Fruit fly (Drosophila melanogaster) whole organism, embryonic: ENCODE results near the gene alpha-Est3.

ENCODE experiments used
- Abd-B ChIP-seq: fragments of 200-800 bp; sonication (Bioruptor generic); optimal IDR thresholded peaks from 2 replicates; lab custom pipeline; 2018; ENCODE audit warnings: missing biosample characterization, mild to moderate bottlenecking, missing genetic modification characterization, moderate library complexity
- Atf6 ChIP-seq: fragments of 200-800 bp; sonication (Bioruptor generic); IDR thresholded peaks from 2 replicates; pipeline ENCODE4 v1.3.6; 2022; ENCODE audit warnings: missing biosample characterization, missing genetic modification characterization
- CG10366 ChIP-seq: fragments of 200-800 bp; sonication (Bioruptor generic); IDR thresholded peaks from 2 replicates; pipeline ENCODE4 v1.3.6; 2022; ENCODE audit warnings: missing biosample characterization, missing genetic modification characterization
- CG10462 ChIP-seq: fragments of 200-800 bp; sonication (Bioruptor generic); optimal IDR thresholded peaks from 2 replicates; lab custom pipeline; 2016; ENCODE audit warnings: missing biosample characterization, missing genetic modification characterization
- CG11085 ChIP-seq: fragments of 200-800 bp; sonication (Bioruptor generic); IDR thresholded peaks from 2 replicates; pipeline ENCODE4 v1.3.6; 2022; ENCODE audit warnings: missing biosample characterization, missing genetic modification characterization
- CG11695 ChIP-seq: fragments of 200-800 bp; sonication (Bioruptor generic); IDR thresholded peaks from 3 replicates; pipeline ENCODE4 v1.3.6; 2022; ENCODE audit warnings: missing biosample characterization, missing genetic modification characterization
- CG12219 ChIP-seq: fragments of 200-800 bp; sonication (Bioruptor generic); optimal IDR thresholded peaks from 3 replicates; lab custom pipeline; 2018; ENCODE audit warnings: missing biosample characterization, mild to moderate bottlenecking, missing genetic modification characterization
- CG12391 ChIP-seq: fragments of 200-800 bp; sonication (Bioruptor generic); optimal IDR thresholded peaks from 3 replicates; lab custom pipeline; 2018; ENCODE audit warnings: missing biosample characterization, mild to moderate bottlenecking, missing genetic modification characterization, moderate library complexity
- CG12942 ChIP-seq: fragments of 200-800 bp; sonication (Bioruptor generic); optimal IDR thresholded peaks from 3 replicates; lab custom pipeline; 2016; ENCODE audit warnings: missing biosample characterization, missing genetic modification characterization
- CG13894 ChIP-seq: fragments of 200-800 bp; sonication (Bioruptor generic); optimal IDR thresholded peaks from 3 replicates; lab custom pipeline; 2018; ENCODE audit warnings: missing biosample characterization, mild to moderate bottlenecking, missing genetic modification characterization, moderate library complexity
- CG14667 ChIP-seq: fragments of 200-800 bp; sonication (Bioruptor generic); IDR thresholded peaks from 2 replicates; pipeline ENCODE4 v1.3.6; 2022; ENCODE audit warnings: missing biosample characterization, missing genetic modification characterization
- CG1529 ChIP-seq: fragments of 200-800 bp; sonication (Bioruptor generic); optimal IDR thresholded peaks from 3 replicates; lab custom pipeline; 2018; ENCODE audit warnings: missing biosample characterization, missing genetic modification characterization
- CG15479 ChIP-seq: fragments of 200-800 bp; sonication (Bioruptor generic); optimal IDR thresholded peaks from 3 replicates; lab custom pipeline; 2019; ENCODE audit warnings: missing biosample characterization, mild to moderate bottlenecking, missing genetic modification characterization, moderate library complexity
- CG1602 ChIP-seq: fragments of 200-800 bp; sonication (Bioruptor generic); optimal IDR thresholded peaks from 3 replicates; lab custom pipeline; 2016; ENCODE audit warnings: missing biosample characterization, missing genetic modification characterization
- CG18619 ChIP-seq: fragments of 200-800 bp; sonication (Bioruptor generic); optimal IDR thresholded peaks from 3 replicates; lab custom pipeline; 2017; ENCODE audit warnings: missing biosample characterization, mild to moderate bottlenecking, missing genetic modification characterization
- CG3726 ChIP-seq: fragments of 200-800 bp; sonication (Bioruptor generic); IDR thresholded peaks from 3 replicates; pipeline ENCODE4, ENCODE4 v1.3.6; 2022; ENCODE audit warnings: missing biosample characterization, missing genetic modification characterization
- CG43689 ChIP-seq: fragments of 200-800 bp; sonication (Bioruptor generic); IDR thresholded peaks from 2 replicates; pipeline ENCODE4 v1.3.6; 2022; ENCODE audit warnings: missing biosample characterization, missing genetic modification characterization
- CG4820 ChIP-seq: fragments of 200-800 bp; sonication (Bioruptor generic); optimal IDR thresholded peaks from 3 replicates; lab custom pipeline; 2016; ENCODE audit warnings: missing biosample characterization, missing genetic modification characterization
- CG6254 ChIP-seq: fragments of 200-800 bp; sonication (Bioruptor generic); optimal IDR thresholded peaks from 3 replicates; lab custom pipeline; 2017; ENCODE audit warnings: mild to moderate bottlenecking, missing biosample characterization, missing genetic modification reagents, missing genetic modification characterization
- CG7357 ChIP-seq: fragments of 200-800 bp; sonication (Bioruptor generic); IDR thresholded peaks from 3 replicates; pipeline ENCODE4 v1.3.6; 2022; ENCODE audit warnings: missing biosample characterization, missing genetic modification characterization
- CG7839 ChIP-seq: fragments of 200-800 bp; sonication (Bioruptor generic); optimal IDR thresholded peaks from 3 replicates; lab custom pipeline; 2018; ENCODE audit warnings: missing biosample characterization, mild to moderate bottlenecking, missing genetic modification characterization, moderate library complexity
- CG7928 ChIP-seq: fragments of 200-800 bp; sonication (Bioruptor generic); optimal IDR thresholded peaks from 2 replicates; lab custom pipeline; 2017; ENCODE audit warnings: missing biosample characterization, mild to moderate bottlenecking, missing genetic modification characterization
- CG8089 ChIP-seq: fragments of 200-800 bp; sonication (Bioruptor generic); optimal IDR thresholded peaks from 3 replicates; lab custom pipeline; 2016; ENCODE audit warnings: missing biosample characterization, missing genetic modification characterization
- CG8944 ChIP-seq: fragments of 200-800 bp; sonication (Bioruptor generic); optimal IDR thresholded peaks from 3 replicates; lab custom pipeline; 2016; ENCODE audit warnings: missing biosample characterization, missing genetic modification characterization
- CG9215 ChIP-seq: fragments of 200-800 bp; sonication (Bioruptor generic); IDR thresholded peaks from 2 replicates; pipeline ENCODE4 v1.3.6; 2022; ENCODE audit warnings: missing biosample characterization, missing genetic modification characterization
- D19A ChIP-seq: fragments of 200-800 bp; optimal IDR thresholded peaks from 3 replicates; lab custom pipeline; 2019; ENCODE audit warnings: missing biosample characterization, mild to moderate bottlenecking, missing genetic modification characterization, moderate library complexity
- HHEX ChIP-seq: fragments of 200-800 bp; sonication (Bioruptor generic); optimal IDR thresholded peaks from 3 replicates; lab custom pipeline; 2017; ENCODE audit warnings: missing biosample characterization, mild to moderate bottlenecking, missing genetic modification characterization, missing genetic modification reagents
- Hand ChIP-seq: fragments of 200-800 bp; sonication (Bioruptor generic); optimal IDR thresholded peaks from 2 replicates; lab custom pipeline; 2017; ENCODE audit warnings: mild to moderate bottlenecking, missing biosample characterization, missing genetic modification reagents, missing genetic modification characterization
- Hr39 ChIP-seq: fragments of >200 bp; optimal IDR thresholded peaks from 2 replicates; lab custom pipeline; 2017
- Myb ChIP-seq: fragments of 200-800 bp; sonication (Bioruptor generic); optimal IDR thresholded peaks from 2 replicates; lab custom pipeline; 2016; ENCODE audit warnings: missing biosample characterization, missing genetic modification characterization
- Pdp1 ChIP-seq, 2 experiments: fragments of 200-800 bp; sonication (Bioruptor generic); optimal IDR thresholded peaks; 3 replicates each; lab custom pipeline; 2016; ENCODE audit warnings: missing biosample characterization in 2 of 2, missing genetic modification characterization in 2 of 2, mild to moderate bottlenecking in 1 of 2, moderate library complexity in 1 of 2
- Six4 ChIP-seq: fragments of 200-800 bp; sonication (Bioruptor generic); optimal IDR thresholded peaks from 2 replicates; lab custom pipeline; 2016; ENCODE audit warnings: missing biosample characterization, missing genetic modification characterization
- Stat92E ChIP-seq, 3 experiments: fragments of >200 bp in 2 of 3; fragments of 200-800 bp in 1 of 3; sonication (Bioruptor generic) in 1 of 3; optimal IDR thresholded peaks; 2 replicates each; lab custom pipeline; 2017 to 2019; ENCODE audit warnings: missing biosample characterization in 3 of 3, missing genetic modification characterization in 3 of 3, mild to moderate bottlenecking in 1 of 3, moderate library complexity in 1 of 3
- Tbp ChIP-seq: fragments of >200 bp; optimal IDR thresholded peaks from 2 replicates; lab custom pipeline; 2018; ENCODE audit warnings: missing biosample characterization, missing genetic modification characterization
- bab2 ChIP-seq: fragments of 200-800 bp; sonication (Bioruptor generic); optimal IDR thresholded peaks from 2 replicates; lab custom pipeline; 2016; ENCODE audit warnings: missing biosample characterization, missing genetic modification characterization
- bcd ChIP-seq: fragments of 200-800 bp; sonication (Bioruptor generic); optimal IDR thresholded peaks from 2 replicates; lab custom pipeline; 2017; ENCODE audit warnings: missing biosample characterization, mild to moderate bottlenecking, missing genetic modification characterization
- caup ChIP-seq: fragments of 200-800 bp; sonication (Bioruptor generic); optimal IDR thresholded peaks from 3 replicates; lab custom pipeline; 2017; ENCODE audit warnings: missing biosample characterization, mild to moderate bottlenecking, missing genetic modification characterization, moderate library complexity; ENCODE audit not compliant: severe bottlenecking
- cwo ChIP-seq: fragments of 200-800 bp; sonication (Bioruptor generic); optimal IDR thresholded peaks from 3 replicates; lab custom pipeline; 2017; ENCODE audit warnings: missing biosample characterization, missing genetic modification characterization, mild to moderate bottlenecking, moderate library complexity, missing genetic modification reagents
- hkb ChIP-seq, 2 experiments: fragments of 200-800 bp in 1 of 2; fragments of >200 bp in 1 of 2; sonication (Bioruptor generic) in 1 of 2; IDR thresholded peaks in 1 of 2; optimal IDR thresholded peaks in 1 of 2; 2 replicates each; pipeline versions ENCODE4 v1.3.6 to Lab custom; 2017 to 2022; ENCODE audit warnings: missing biosample characterization in 1 of 2, missing genetic modification characterization in 1 of 2
- kni ChIP-seq: fragments of 200-800 bp; sonication (Bioruptor generic); optimal IDR thresholded peaks from 3 replicates; lab custom pipeline; 2017; ENCODE audit warnings: mild to moderate bottlenecking, missing biosample characterization, missing genetic modification reagents, missing genetic modification characterization
- lilli ChIP-seq: fragments of 200-800 bp; sonication (Bioruptor generic); optimal IDR thresholded peaks from 3 replicates; lab custom pipeline; 2016; ENCODE audit warnings: missing biosample characterization, missing genetic modification characterization
- pum ChIP-seq: fragments of 200-800 bp; sonication (Bioruptor generic); optimal IDR thresholded peaks from 2 replicates; lab custom pipeline; 2016; ENCODE audit warnings: missing biosample characterization, missing genetic modification characterization
- seq ChIP-seq: fragments of 200-800 bp; sonication (Bioruptor generic); IDR thresholded peaks from 2 replicates; pipeline ENCODE4 v1.3.6; 2022; ENCODE audit warnings: missing biosample characterization, missing genetic modification characterization
- sisA ChIP-seq: fragments of 200-800 bp; sonication (Bioruptor generic); IDR thresholded peaks from 2 replicates; pipeline ENCODE4 v1.3.6; 2022; ENCODE audit warnings: missing biosample characterization, missing genetic modification characterization
- sob ChIP-seq: fragments of 200-800 bp; sonication (Bioruptor generic); IDR thresholded peaks from 2 replicates; pipeline ENCODE4 v1.3.6; 2022; ENCODE audit warnings: missing biosample characterization, missing genetic modification characterization
- yki ChIP-seq: fragments of >200 bp; optimal IDR thresholded peaks from 3 replicates; lab custom pipeline; 2018
- zen ChIP-seq: fragments of 200-800 bp; sonication (Bioruptor generic); optimal IDR thresholded peaks from 3 replicates; lab custom pipeline; 2018; ENCODE audit warnings: missing biosample characterization, mild to moderate bottlenecking, missing genetic modification characterization, moderate library complexity
- zen2 ChIP-seq: fragments of 200-800 bp; sonication (Bioruptor generic); IDR thresholded peaks from 3 replicates; pipeline ENCODE4 v1.3.6; 2022; ENCODE audit warnings: missing biosample characterization, missing genetic modification characterization; ENCODE audit not compliant: partially characterized antibody
- zfh1 ChIP-seq: fragments of 200-800 bp; sonication (Bioruptor generic); IDR thresholded peaks from 3 replicates; pipeline ENCODE4 v1.3.6; 2022; ENCODE audit warnings: missing biosample characterization, missing genetic modification characterization

alpha-Est3 gene

dm6 chr3R:7506314-7506988 is 35.0 kb downstream of the alpha-Est3 start (continued):
- TF ChIP-seq caup (GFP tag; lab: Kevin White, UChicago) (peak; percentile 90), Hr39 (lab: Kevin White, UChicago) (no peak), CG8944 (peak; percentile 77), CG1529 (no peak), CG8089 (peak; percentile 55), Myb (GFP tag; lab: Kevin White, UChicago) (peak; percentile 80), zen (tag; lab: Kevin White, UChicago) (no peak), zen2 (GFP tag; lab: Robert Waterston, UW) (no peak), CG7839 (tag; lab: Kevin White, UChicago) (peak; percentile 89), CG18619 (GFP tag; lab: Kevin White, UChicago) (peak; percentile 80), bab2 (peak; percentile 89), zfh1 (GFP tag; lab: Robert Waterston, UW) (peak; percentile 59; the same call in 2 of the 3 replicates), D19A (no peak), seq (GFP tag; lab: Robert Waterston, UW) (peak; percentile 80), CG43689 (GFP tag; lab: Robert Waterston, UW) (peak; percentile 66), CG12391 (tag; lab: Kevin White, UChicago) (peak; percentile 76), HHEX (GFP tag; lab: Kevin White, UChicago) (peak; percentile 89), CG12219 (GFP tag; lab: Kevin White, UChicago) (peak; percentile 58), CG13894 (peak; percentile 82), Abd-B (peak; percentile 66), bcd (GFP tag; lab: Kevin White, UChicago) (peak; percentile 84), CG14667 (peak; percentile 53; the same call in 1 of the 2 replicates), CG4820 (GFP tag; lab: Kevin White, UChicago) (peak; percentile 29), sob (GFP tag; lab: Robert Waterston, UW) (peak; percentile 90), CG10366 (GFP tag; lab: Robert Waterston, UW) (peak; percentile 74), CG12942 (GFP tag; lab: Kevin White, UChicago) (peak; percentile 71), CG10462 (GFP tag; lab: Kevin White, UChicago) (peak; percentile 41), Atf6 (GFP tag; lab: Robert Waterston, UW) (peak; percentile 94), CG15479 (GFP tag; lab: Kevin White, UChicago) (no peak), Hand (GFP tag; lab: Kevin White, UChicago) (peak; percentile 71), pum (GFP tag; lab: Kevin White, UChicago) (peak; percentile 59), CG1602 (GFP tag; lab: Kevin White, UChicago) (peak; percentile 66), Pdp1 (GFP tag; optimal IDR thresholded peaks at IDR 0.05; lab: Kevin White, UChicago) (peak; percentile 86), CG7357 (GFP tag; lab: Robert Waterston, UW) (peak; percentile 70; the same call in 2 of the 3 replicates), kni (GFP tag; lab: Kevin White, UChicago) (no peak), yki (no peak), CG6254 (no peak), hkb (optimal IDR thresholded peaks at IDR 0.05; lab: Kevin White, UChicago) (no peak), hkb (GFP tag; IDR thresholded peaks at IDR 0.05; lab: Robert Waterston, UW) (peak; percentile 64), cwo (GFP tag; lab: Kevin White, UChicago) (peak; percentile 98), sisA (GFP tag; lab: Robert Waterston, UW) (peak; percentile 49), Tbp (GFP tag; lab: Kevin White, UChicago) (no peak), lilli (peak; percentile 94), CG3726 (GFP tag; lab: Robert Waterston, UW) (peak; percentile 64; the same call in 1 of the 3 replicates), Stat92E (GFP tag; optimal IDR thresholded peaks at IDR 0.05; lab: Kevin White, UChicago) (no peak), CG11695 (GFP tag; lab: Robert Waterston, UW) (peak; percentile 84), CG9215 (GFP tag; lab: Robert Waterston, UW) (peak; percentile 78), CG11085 (GFP tag; lab: Robert Waterston, UW) (peak; percentile 76; the same call in 1 of the 2 replicates), Six4 (GFP tag; lab: Kevin White, UChicago) (peak; percentile 11), CG7928 (GFP tag; lab: Kevin White, UChicago) (peak; percentile 65)
